Fruit fly (Drosophila melanogaster): Measurements from ENCODE around the gene CG11672.

CG11672 gene

dm6 chr3R:8277494-8278293 is 12.7 kb downstream of the CG11672 start, which contains the start of gene ato:
Gene ato, plus strand, starts transcription at chr3R:8278052.
- TF ChIP-seq CG13204 (GFP tag; optimal IDR thresholded peaks at IDR 0.05), result peak; percentile 18
- no peak for TF ChIP-seq Pif1A (GFP tag; optimal IDR thresholded peaks at IDR 0.05)

DNA sequence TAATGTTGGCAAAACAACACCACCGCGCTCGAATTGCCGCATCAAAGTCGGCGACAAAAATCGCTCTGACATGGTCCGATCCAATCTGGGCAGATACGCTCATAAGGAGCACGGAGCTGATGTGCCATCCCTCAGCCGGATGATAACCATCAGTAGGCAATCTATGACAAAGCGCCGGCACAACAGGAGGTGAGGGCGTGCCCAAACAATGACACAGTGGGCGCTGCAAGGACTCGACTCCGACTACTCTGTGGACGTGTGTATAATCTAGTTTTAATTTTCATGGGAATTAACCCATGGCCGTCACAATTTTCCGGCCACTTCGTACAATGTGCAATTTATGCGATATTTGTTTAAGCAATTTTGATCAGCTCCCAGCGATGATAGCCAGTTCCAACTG is 15.3 kb downstream of the CG11672 start:
- TF ChIP-seq fd96Ca (GFP tag; IDR thresholded peaks at IDR 0.05), result no peak
- no peak for TF ChIP-seq rn (GFP tag; IDR thresholded peaks at IDR 0.05)
- no peak for TF ChIP-seq Pif1B (GFP tag; optimal IDR thresholded peaks at IDR 0.05)
- TF ChIP-seq Snoo (tag; optimal IDR thresholded peaks at IDR 0.05), result no peak
- no peak for TF ChIP-seq D1 (tag; optimal IDR thresholded peaks at IDR 0.05)
- TF ChIP-seq CG17806 (tag; optimal IDR thresholded peaks at IDR 0.05), result no peak
- TF ChIP-seq CG13204 (GFP tag; optimal IDR thresholded peaks at IDR 0.05), result no peak
- TF ChIP-seq CG10348 (GFP tag; IDR thresholded peaks at IDR 0.05), result no peak
- no peak for TF ChIP-seq CG34367 (tag; optimal IDR thresholded peaks at IDR 0.05)
- TF ChIP-seq CG8301 (tag; optimal IDR thresholded peaks at IDR 0.05), result no peak
- no peak for TF ChIP-seq CG15710 (tag; optimal IDR thresholded peaks at IDR 0.05)
- TF ChIP-seq gl (tag; optimal IDR thresholded peaks at IDR 0.05), result no peak
- no peak for TF ChIP-seq CG14655 (GFP tag; optimal IDR thresholded peaks at IDR 0.05)
- TF ChIP-seq EcR (GFP tag; optimal IDR thresholded peaks at IDR 0.05), result no peak
- no peak for TF ChIP-seq CG4496 (GFP tag; IDR thresholded peaks at IDR 0.05)
- TF ChIP-seq Ets98B (GFP tag; IDR thresholded peaks at IDR 0.05), result no peak

- TF ChIP-seq Snoo (tag; optimal IDR thresholded peaks at IDR 0.05) (peak; percentile 56), CG32121 (GFP tag; IDR thresholded peaks at IDR 0.05) (no peak)
These were observed 17.7 kb downstream of the CG11672 start for dm6 chr3R:8272573-8273165.

- no peak for TF ChIP-seq CG4496 (GFP tag; IDR thresholded peaks at IDR 0.05)
- no peak for TF ChIP-seq CG14655 (GFP tag; optimal IDR thresholded peaks at IDR 0.05)
These were observed 20.6 kb downstream of the CG11672 start, which contains the start of gene CG9630 for dm6 chr3R:8269740-8270139. Gene CG9630, minus strand, starts transcription at chr3R:8269896.

DNA sequence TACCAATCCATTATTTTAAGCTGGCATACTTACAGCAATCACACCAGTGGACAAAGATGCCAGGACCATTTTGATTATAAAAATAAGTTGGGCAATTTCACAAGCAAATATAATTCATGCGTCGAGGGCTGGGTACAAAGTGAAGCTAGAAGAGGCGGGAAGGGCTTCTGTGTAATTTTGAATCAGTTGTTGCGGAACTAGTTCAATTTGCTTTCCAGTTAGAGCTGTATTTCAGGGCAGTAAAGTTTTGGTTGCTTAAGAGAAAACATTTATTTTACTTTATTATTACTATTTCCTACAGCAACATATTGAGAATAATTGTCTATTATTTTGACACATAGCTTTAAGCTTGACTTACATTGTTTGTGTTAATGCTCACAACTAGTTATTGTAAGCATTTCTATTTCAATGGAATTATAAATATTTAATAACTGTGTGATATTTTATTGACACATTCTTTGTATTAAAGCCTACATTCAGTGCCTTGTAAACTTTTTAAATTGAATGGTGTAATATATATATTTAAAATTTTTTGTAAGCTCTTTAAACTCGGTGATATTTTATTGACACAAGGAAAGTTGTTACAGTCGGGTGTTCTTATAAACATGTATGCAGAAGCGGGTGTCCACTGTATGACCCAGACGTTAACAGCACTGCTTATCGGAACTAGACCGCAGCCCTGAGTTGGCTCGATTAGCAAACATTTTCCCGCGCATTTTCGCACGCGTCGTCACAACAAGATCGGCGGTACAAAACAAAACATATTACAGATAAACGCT is 25.9 kb downstream of the CG11672 start, which contains the start of the genes RPA1 and Mcm2:
TSS of gene RPA1 (minus strand) at position 150 of the 779 bp plus-strand sequence.
TSS of gene Mcm2 (plus strand) at position 669 of the 779 bp plus-strand sequence.
- TF ChIP-seq CG34367 (tag; optimal IDR thresholded peaks at IDR 0.05) (peak; percentile 65), rn (GFP tag; IDR thresholded peaks at IDR 0.05) (peak; percentile 73), Snoo (tag; optimal IDR thresholded peaks at IDR 0.05) (peak; percentile 85), gl (tag; optimal IDR thresholded peaks at IDR 0.05) (no peak), CG12605 (GFP tag; IDR thresholded peaks at IDR 0.05) (no peak), CG4496 (GFP tag; IDR thresholded peaks at IDR 0.05) (peak; percentile 85), D1 (tag; optimal IDR thresholded peaks at IDR 0.05) (no peak), CG8301 (tag; optimal IDR thresholded peaks at IDR 0.05) (peak; percentile 64), CG32121 (GFP tag; IDR thresholded peaks at IDR 0.05) (peak; percentile 73), Pif1A (GFP tag; optimal IDR thresholded peaks at IDR 0.05) (no peak), fd96Ca (GFP tag; IDR thresholded peaks at IDR 0.05) (peak; percentile 61; the same call in 2 of the 3 replicates), CG14655 (GFP tag; optimal IDR thresholded peaks at IDR 0.05) (no peak), CG17806 (tag; optimal IDR thresholded peaks at IDR 0.05) (peak; percentile 70), CG9948 (tag; optimal IDR thresholded peaks at IDR 0.05) (peak; percentile 77), Pif1B (GFP tag; optimal IDR thresholded peaks at IDR 0.05) (no peak), CG13204 (GFP tag; optimal IDR thresholded peaks at IDR 0.05) (no peak), CG8159 (tag; optimal IDR thresholded peaks at IDR 0.05) (peak; percentile 83), Ets98B (GFP tag; IDR thresholded peaks at IDR 0.05) (peak; percentile 71; the same call in 1 of the 2 replicates), CG10348 (GFP tag; IDR thresholded peaks at IDR 0.05) (peak; percentile 39; the same call in 1 of the 2 replicates), EcR (GFP tag; optimal IDR thresholded peaks at IDR 0.05) (no peak), CG15710 (tag; optimal IDR thresholded peaks at IDR 0.05) (peak; percentile 83)

DNA sequence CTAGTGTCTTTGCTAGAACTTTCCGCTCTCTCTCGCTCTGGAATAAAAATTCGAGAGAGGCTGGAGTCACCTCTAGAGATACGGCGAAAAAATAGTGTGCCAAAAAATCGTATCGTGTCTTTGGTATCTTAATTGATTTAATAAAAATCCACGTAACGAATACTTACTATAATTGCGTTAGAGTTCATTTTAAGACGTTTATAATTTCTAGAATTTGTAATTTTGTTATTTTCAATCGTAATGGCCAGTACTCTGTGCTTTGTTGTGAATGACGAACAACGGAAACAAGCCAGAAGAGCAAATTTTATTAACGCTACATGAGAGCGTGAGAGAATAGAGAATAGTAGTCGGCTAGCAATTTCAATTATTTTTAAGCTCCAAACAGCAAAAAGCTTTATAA is 28.7 kb downstream of the CG11672 start:
- TF ChIP-seq Pif1A (GFP tag; optimal IDR thresholded peaks at IDR 0.05) (no peak), CG10348 (GFP tag; IDR thresholded peaks at IDR 0.05) (no peak), CG9948 (tag; optimal IDR thresholded peaks at IDR 0.05) (no peak), CG14655 (GFP tag; optimal IDR thresholded peaks at IDR 0.05) (no peak), CG8159 (tag; optimal IDR thresholded peaks at IDR 0.05) (no peak), CG13204 (GFP tag; optimal IDR thresholded peaks at IDR 0.05) (no peak), CG17806 (tag; optimal IDR thresholded peaks at IDR 0.05) (no peak), CG34367 (tag; optimal IDR thresholded peaks at IDR 0.05) (no peak), CG8301 (tag; optimal IDR thresholded peaks at IDR 0.05) (no peak), gl (tag; optimal IDR thresholded peaks at IDR 0.05) (no peak), D1 (tag; optimal IDR thresholded peaks at IDR 0.05) (no peak), Snoo (tag; optimal IDR thresholded peaks at IDR 0.05) (no peak), CG15710 (tag; optimal IDR thresholded peaks at IDR 0.05) (no peak), fd96Ca (GFP tag; IDR thresholded peaks at IDR 0.05) (no peak)
